Worm (Caenorhabditis elegans) whole organism, midembryonic: ENCODE results near the gene btb-5.

Experiments used
- T22C8.4 ChIP-seq: fragments of 200-800 bp; sonication (Bioruptor generic); IDR thresholded peaks from 2 replicates; pipeline ENCODE4 v1.3.6; 2022; ENCODE audit warnings: missing genetic modification characterization, missing compliant biosample characterization
- cog-1 ChIP-seq: sonication (generic microtip); optimal IDR thresholded peaks from 2 replicates; lab custom pipeline; 2016; ENCODE audit warnings: missing genetic modification characterization, missing compliant biosample characterization
- flt-1 ChIP-seq: fragments of 200-800 bp; sonication (Bioruptor generic); IDR thresholded peaks from 2 replicates; pipeline ENCODE4 v1.3.6; 2022; ENCODE audit warnings: missing genetic modification characterization, missing compliant biosample characterization
- klf-2 ChIP-seq: fragments of 200-800 bp; sonication (Bioruptor generic); conservative IDR thresholded peaks from 2 replicates; pipeline ENCODE4 v1.3.6; 2022; ENCODE audit warnings: missing genetic modification reagents, missing genetic modification characterization, missing compliant biosample characterization
- med-1 ChIP-seq: sonication (generic microtip); optimal IDR thresholded peaks from 2 replicates; lab custom pipeline; 2017; ENCODE audit warnings: missing genetic modification characterization, mild to moderate bottlenecking, missing compliant biosample characterization, antibody characterized with exemption, missing genetic modification reagents; ENCODE audit not compliant: insufficient read depth
- ref-1 ChIP-seq: fragments of 200-800 bp; sonication (Bioruptor generic); conservative IDR thresholded peaks from 2 replicates; pipeline ENCODE4 v1.3.6; 2022; ENCODE audit warnings: missing genetic modification reagents, missing genetic modification characterization, missing compliant biosample characterization
- tab-1 ChIP-seq: fragments of 200-800 bp; sonication (Bioruptor generic); IDR thresholded peaks from 2 replicates; pipeline ENCODE4 v1.3.6; 2022; ENCODE audit warnings: missing genetic modification characterization, missing compliant biosample characterization
- ztf-23 ChIP-seq: fragments of 200-800 bp; sonication (Bioruptor generic); IDR thresholded peaks from 2 replicates; pipeline ENCODE4 v1.3.6; 2022; ENCODE audit warnings: missing genetic modification reagents, missing genetic modification characterization, missing compliant biosample characterization
- ztf-29 ChIP-seq: fragments of 200-800 bp; sonication (Bioruptor generic); IDR thresholded peaks from 2 replicates; pipeline ENCODE4 v1.3.6; 2022; ENCODE audit warnings: missing genetic modification reagents, missing genetic modification characterization, missing compliant biosample characterization

Gene btb-5

DNA sequence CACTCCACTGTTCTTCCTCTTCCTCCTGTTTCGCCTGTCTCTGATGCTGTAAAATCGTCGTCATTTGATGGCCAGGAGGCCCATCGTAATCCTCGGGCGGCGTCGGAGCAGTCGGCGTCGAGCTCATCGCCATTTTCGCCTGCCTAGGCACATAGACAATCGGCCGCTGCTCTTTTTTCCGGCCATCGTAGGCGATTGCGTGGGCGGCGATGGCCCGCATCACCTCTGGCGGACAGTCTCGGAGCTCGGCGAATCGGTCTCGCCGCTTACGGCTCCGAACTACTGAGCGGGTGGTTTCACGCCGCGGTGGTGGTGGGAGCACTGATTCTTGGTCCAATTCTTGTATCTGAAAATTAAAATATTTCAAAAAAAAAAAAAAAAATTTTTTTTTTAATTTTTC is 11.1 kb upstream of the btb-5 start:
- TF ChIP-seq ref-1 (GFP tag; lab: Robert Waterston, UW), result no peak

DNA sequence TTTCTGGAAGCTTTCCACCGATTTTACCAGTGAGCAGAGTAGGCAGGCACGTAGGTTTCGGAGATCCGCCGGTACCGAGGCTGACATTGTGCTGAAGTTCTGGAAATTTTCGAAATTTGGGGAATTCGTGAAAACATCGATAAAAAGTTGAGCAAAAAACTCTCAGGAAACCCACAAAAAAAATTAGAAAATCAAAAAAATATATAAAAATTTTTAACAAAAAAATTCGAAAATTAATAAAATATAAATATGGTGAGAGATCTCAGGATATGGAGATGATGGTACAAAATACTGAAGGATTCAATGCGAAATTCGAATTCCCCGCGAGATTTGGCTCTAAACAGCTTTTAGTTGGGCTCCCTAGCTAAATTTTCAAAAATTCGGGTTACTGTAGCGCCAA is 8.7 kb upstream of the btb-5 start, which contains the start of gene spt-4:
spt-4 (minus strand) TSS at position 101 of the 400 bp plus-strand sequence.
- TF ChIP-seq flt-1 (no peak), med-1 (GFP tag; lab: Kevin White, UChicago) (no peak), klf-2 (GFP tag; lab: Robert Waterston, UW) (no peak), tab-1 (GFP tag; lab: Robert Waterston, UW) (no peak), cog-1 (tag; lab: Kevin White, UChicago) (no peak), ztf-29 (GFP tag; lab: Robert Waterston, UW) (no peak), ztf-23 (GFP tag; lab: Robert Waterston, UW) (no peak), ref-1 (GFP tag; lab: Robert Waterston, UW) (no peak), T22C8.4 (no peak)

DNA sequence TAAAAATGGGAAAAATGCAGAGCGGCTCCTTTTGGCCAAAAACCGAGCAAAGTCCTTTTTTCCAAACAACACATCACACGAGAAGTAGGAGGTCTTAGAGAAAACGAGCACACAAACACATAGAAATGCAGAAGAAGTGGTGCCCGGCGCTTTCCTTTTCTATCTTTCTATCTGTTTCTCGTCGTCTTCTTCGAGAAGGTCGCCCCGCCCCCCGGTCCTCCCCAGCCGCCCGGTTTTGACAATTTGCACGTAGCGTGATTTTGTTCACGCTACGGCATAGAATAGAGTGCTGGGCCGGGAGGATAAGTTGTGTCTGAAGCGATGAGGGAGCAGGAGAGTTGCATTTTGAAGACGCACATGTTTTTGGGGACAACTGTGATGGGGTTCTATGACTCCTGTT is 6.1 kb upstream of the btb-5 start:
- TF ChIP-seq med-1 (GFP tag; lab: Kevin White, UChicago) (no peak), T22C8.4 (no peak), ztf-29 (GFP tag; lab: Robert Waterston, UW) (no peak), klf-2 (GFP tag; lab: Robert Waterston, UW) (no peak), ztf-23 (GFP tag; lab: Robert Waterston, UW) (no peak), ref-1 (GFP tag; lab: Robert Waterston, UW) (no peak), flt-1 (no peak)

DNA sequence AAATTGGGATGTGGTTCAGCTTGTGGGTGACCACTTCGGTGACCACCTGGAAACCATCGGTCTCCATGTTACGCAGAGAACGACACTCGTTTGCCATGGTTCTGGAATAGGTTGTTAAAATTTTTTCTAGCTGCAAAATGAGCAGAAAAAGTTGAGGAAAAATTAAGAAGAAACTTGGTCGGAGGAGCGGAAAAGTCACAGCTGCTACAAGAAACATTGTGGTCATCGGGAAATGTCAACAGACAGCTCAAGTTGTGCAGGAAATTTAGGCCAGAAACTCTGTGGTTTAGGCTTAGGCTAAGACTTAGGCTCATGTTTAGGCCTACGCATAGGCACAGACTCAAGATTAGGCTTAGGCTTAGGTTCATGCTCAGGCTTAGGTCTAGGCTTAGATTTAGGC is 5.2 kb upstream of the btb-5 start, which contains the start of gene pck-1:
pck-1 (minus strand) TSS at position 101 of the 400 bp plus-strand sequence.
- no peak for TF ChIP-seq ref-1 (GFP tag; lab: Robert Waterston, UW)
- no peak for TF ChIP-seq med-1 (GFP tag; lab: Kevin White, UChicago)
- no peak for TF ChIP-seq ztf-23 (GFP tag; lab: Robert Waterston, UW)
- no peak for TF ChIP-seq ztf-29 (GFP tag; lab: Robert Waterston, UW)
- TF ChIP-seq flt-1, result no peak
- no peak for TF ChIP-seq T22C8.4
- TF ChIP-seq tab-1 (GFP tag; lab: Robert Waterston, UW), result no peak
- TF ChIP-seq cog-1 (tag; lab: Kevin White, UChicago), result no peak
- TF ChIP-seq klf-2 (GFP tag; lab: Robert Waterston, UW), result no peak

DNA sequence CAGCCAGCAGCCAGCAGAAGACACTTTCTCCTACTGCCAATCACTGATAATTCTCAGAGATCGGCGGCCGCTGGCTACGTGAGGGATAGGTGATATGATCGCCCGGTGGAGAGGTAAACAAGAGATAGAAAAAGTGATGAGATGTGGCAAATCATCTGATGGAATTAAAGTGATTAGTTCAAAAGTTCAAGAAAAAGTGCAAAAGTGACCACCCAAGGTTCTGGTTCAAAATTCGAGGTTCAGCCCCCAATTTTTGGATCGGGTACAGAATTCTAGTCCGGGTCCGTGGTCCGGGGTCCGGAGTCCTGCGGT is 4.6 kb upstream of the btb-5 start:
- no peak for TF ChIP-seq tab-1 (GFP tag; lab: Robert Waterston, UW)
- TF ChIP-seq klf-2 (GFP tag; lab: Robert Waterston, UW), result no peak
- no peak for TF ChIP-seq T22C8.4
- no peak for TF ChIP-seq ztf-29 (GFP tag; lab: Robert Waterston, UW)

DNA sequence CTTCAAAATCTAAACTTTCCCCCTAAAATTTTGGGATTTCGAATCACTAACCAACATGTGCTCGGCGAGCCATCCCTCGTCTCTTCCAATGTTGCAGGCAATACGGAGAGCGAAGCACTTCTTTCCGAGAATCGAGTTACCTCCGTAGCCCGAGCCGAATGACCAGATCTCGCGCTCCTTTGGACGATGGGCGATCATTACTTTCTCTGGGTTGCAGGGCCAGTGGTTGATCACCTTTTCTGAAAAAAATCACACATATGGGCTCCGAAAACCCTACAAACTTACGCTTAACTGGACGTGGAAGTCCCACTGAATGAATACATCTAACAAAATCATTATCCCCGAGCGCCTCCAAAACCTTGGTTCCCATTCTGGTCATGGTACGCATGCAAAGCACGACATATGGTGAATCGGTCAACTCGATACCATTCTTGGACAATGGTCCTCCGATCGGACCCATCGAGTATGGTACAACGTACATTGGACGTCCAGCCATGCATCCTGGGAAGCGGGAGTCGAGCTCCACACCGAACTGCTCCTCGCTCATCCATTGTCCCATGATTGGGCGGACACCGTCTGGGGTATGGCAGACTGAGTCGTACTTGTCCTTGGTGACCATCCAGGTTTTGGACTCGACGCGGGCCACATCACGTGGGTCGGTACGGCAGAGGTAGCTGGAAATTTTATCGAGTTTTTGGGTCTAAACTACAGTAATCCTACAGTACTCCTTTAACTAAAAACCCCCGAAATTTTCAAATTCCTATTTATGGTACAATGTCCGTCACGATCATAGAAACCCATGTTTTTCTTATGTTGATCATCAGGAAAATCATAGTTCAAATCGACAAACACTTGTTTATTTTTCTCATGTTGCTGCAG is 4.0 kb upstream of the btb-5 start:
- TF ChIP-seq med-1 (GFP tag; lab: Kevin White, UChicago), result no peak
- TF ChIP-seq flt-1, result no peak
- TF ChIP-seq klf-2 (GFP tag; lab: Robert Waterston, UW), result no peak
- TF ChIP-seq ztf-23 (GFP tag; lab: Robert Waterston, UW), result no peak
- TF ChIP-seq cog-1 (tag; lab: Kevin White, UChicago), result no peak

DNA sequence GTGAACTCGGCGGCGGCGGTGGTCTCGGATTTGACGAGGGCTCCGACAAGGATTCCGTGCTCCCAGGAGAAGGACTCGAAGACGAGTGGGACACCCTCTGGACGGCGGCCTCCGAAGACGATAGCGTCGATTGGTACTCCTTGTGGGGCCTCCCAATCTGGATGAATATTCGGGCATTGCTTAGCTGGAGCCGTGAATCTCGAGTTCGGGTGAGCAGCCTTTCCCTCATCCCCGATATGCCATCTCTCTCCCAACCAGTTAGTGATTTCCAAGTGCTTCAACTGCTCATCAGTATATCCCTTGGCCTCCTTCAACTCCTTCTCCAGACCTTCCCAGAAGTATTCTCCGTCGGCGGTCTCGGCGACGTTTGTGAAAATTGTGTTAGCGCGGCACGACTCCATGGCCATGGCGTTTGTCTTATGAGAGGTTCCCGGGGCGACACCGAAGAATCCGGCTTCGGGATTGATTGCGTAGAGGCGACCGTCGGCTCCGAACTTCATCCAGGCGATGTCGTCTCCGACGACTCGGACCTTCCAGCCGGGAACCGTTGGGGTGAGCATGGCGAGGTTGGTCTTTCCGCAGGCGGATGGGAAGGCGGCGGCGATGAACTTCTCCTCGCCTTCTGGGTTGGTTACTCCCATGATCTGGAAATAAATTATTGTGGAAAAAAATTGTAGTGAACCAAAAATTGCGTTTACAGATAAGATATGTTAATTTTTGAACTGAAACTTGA is 2.8 kb upstream of the btb-5 start:
- TF ChIP-seq flt-1, result no peak

DNA sequence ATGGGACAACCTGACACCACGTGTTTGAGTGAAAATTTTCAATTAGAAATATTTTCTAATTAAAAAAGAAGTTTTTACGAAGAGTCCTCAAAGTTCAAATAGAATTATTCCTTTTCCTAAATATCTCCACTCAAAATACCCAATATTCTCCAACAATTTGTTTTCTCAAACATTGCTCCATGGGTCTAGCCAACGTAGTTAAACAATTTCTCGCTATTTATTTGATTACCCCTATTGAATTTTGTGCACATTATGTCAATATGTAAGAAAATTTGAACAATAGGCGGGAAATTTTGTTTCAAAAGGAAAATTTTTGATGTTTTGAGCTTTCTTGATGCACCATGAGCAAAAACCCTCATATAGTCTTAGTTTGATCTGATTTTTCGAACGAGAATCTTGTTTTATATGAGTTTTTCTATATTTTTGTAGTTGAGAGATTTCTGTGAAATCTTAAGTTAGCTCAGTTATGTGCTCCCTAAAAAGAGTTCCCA is 1.5 kb upstream of the btb-5 start:
- TF ChIP-seq ztf-29 (GFP tag; lab: Robert Waterston, UW) (no peak), cog-1 (tag; lab: Kevin White, UChicago) (no peak), ref-1 (GFP tag; lab: Robert Waterston, UW) (no peak), med-1 (GFP tag; lab: Kevin White, UChicago) (no peak), klf-2 (GFP tag; lab: Robert Waterston, UW) (no peak), tab-1 (GFP tag; lab: Robert Waterston, UW) (no peak), flt-1 (no peak), T22C8.4 (no peak), ztf-23 (GFP tag; lab: Robert Waterston, UW) (no peak)

DNA sequence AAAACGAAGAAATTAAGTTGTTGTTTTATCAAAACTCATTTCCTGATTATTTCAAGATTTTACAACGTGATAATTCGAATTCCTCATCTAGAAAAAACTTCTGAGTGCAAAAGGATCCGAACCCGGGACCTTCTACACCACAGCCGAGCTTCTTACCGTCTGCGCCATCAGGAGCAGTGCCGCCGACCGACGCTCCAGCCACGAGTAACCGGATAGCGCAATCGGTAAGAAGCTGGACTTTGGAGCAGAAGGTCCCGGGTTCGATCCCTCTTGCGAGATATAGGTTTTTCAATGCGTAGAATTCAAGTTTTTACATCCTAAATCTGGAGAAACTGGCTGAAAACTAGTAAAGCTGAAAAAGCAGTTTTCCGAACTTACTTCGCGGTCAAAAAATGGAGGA is 7.2 kb downstream of the btb-5 start:
- TF ChIP-seq T22C8.4, result no peak
- TF ChIP-seq ref-1 (GFP tag; lab: Robert Waterston, UW), result no peak
- no peak for TF ChIP-seq klf-2 (GFP tag; lab: Robert Waterston, UW)
- no peak for TF ChIP-seq tab-1 (GFP tag; lab: Robert Waterston, UW)
- no peak for TF ChIP-seq med-1 (GFP tag; lab: Kevin White, UChicago)

DNA sequence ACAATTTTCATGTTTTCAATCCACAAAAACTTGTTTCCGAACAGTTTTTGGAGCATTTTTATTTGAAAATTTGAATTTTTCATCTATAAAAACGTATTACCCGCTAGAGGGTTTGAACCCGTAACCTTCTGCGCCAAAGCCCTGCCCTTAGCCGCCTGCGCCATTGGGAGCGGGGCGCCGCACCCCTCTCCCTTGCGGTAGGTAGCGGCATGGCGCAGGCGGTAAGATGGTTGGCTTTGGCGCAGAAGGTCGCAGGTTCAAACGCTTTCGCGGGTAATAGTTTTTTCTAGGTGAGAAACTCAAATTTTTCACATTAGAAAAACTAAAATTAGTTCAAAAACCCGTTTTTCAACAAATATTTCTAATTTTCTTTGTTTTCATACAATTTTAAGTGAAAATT is 9.3 kb downstream of the btb-5 start:
- TF ChIP-seq T22C8.4 (no peak), tab-1 (GFP tag; lab: Robert Waterston, UW) (no peak), klf-2 (GFP tag; lab: Robert Waterston, UW) (no peak), ref-1 (GFP tag; lab: Robert Waterston, UW) (no peak), cog-1 (tag; lab: Kevin White, UChicago) (no peak), flt-1 (no peak), ztf-23 (GFP tag; lab: Robert Waterston, UW) (no peak), med-1 (GFP tag; lab: Kevin White, UChicago) (no peak), ztf-29 (GFP tag; lab: Robert Waterston, UW) (no peak)
